Worm (Caenorhabditis elegans) whole organism, young adult: ENCODE measurements around the gene rpc-2.
A peak's percentile ranks its signal among the peaks of the same experiment; 100 is the strongest.

Experiments
- F37B4.10 ChIP-seq: fragments of 200-800 bp; sonication (Bioruptor generic); IDR thresholded peaks from 2 replicates; pipeline ENCODE4 v1.3.6; 2022; ENCODE audit warnings: missing genetic modification characterization, missing compliant biosample characterization
- ama-1 ChIP-seq, 3 experiments: fragments of 150-350 bp in 1 of 3; sonication (generic microtip) in 2 of 3; optimal IDR thresholded peaks; 2 replicates each; lab custom pipeline; 2014 to 2018; ENCODE audit warnings: missing biosample characterization in 2 of 3, missing genetic modification characterization in 2 of 3, missing genetic modification reagents in 2 of 3
- attf-6 ChIP-seq: fragments of 200-800 bp; sonication (Bioruptor generic); IDR thresholded peaks from 2 replicates; pipeline ENCODE4 v1.3.6; 2022; ENCODE audit warnings: missing genetic modification reagents, missing genetic modification characterization, missing compliant biosample characterization
- cebp-2 ChIP-seq: fragments of 200-800 bp; sonication (Bioruptor generic); IDR thresholded peaks from 2 replicates; pipeline ENCODE4 v1.3.6; 2022; ENCODE audit warnings: missing genetic modification characterization, missing compliant biosample characterization
- lin-35 ChIP-seq, 3 experiments: fragments of 150-350 bp in 2 of 3; sonication (generic microtip) in 1 of 3; optimal IDR thresholded peaks; 2 replicates each; lab custom pipeline; 2014 to 2018; ENCODE audit warnings: missing biosample characterization in 3 of 3, missing genetic modification characterization in 3 of 3, missing genetic modification reagents in 3 of 3
- lin-54 ChIP-seq: fragments of 200-800 bp; sonication (Bioruptor generic); optimal IDR thresholded peaks from 2 replicates; lab custom pipeline; 2018; ENCODE audit warnings: mild to moderate bottlenecking, missing genetic modification characterization, missing compliant biosample characterization
- madf-8 ChIP-seq: fragments of 200-800 bp; sonication (Bioruptor generic); conservative IDR thresholded peaks from 2 replicates; pipeline ENCODE4 v1.3.6; 2022; ENCODE audit warnings: missing genetic modification reagents, missing genetic modification characterization, missing compliant biosample characterization
- mel-28 ChIP-seq: sonication (generic microtip); optimal IDR thresholded peaks from 2 replicates; lab custom pipeline; 2016; ENCODE audit warnings: borderline replicate concordance, mild to moderate bottlenecking, missing genetic modification characterization, missing compliant biosample characterization
- nfya-1 ChIP-seq: sonication (generic microtip); optimal IDR thresholded peaks from 2 replicates; lab custom pipeline; 2017; ENCODE audit warnings: antibody characterized with exemption, missing compliant biosample characterization, missing genetic modification characterization, borderline replicate concordance; ENCODE audit not compliant: insufficient read depth
- pha-4 ChIP-seq: fragments of 150-350 bp; sonication (generic microtip); optimal IDR thresholded peaks from 2 replicates; lab custom pipeline; 2014; ENCODE audit warnings: missing biosample characterization, missing genetic modification reagents, missing genetic modification characterization
- rcor-1 ChIP-seq: fragments of 200-800 bp; sonication (Bioruptor generic); IDR thresholded peaks from 2 replicates; pipeline ENCODE4 v1.3.6; 2022; ENCODE audit warnings: missing genetic modification reagents, missing genetic modification characterization, missing compliant biosample characterization
- unc-130 ChIP-seq: sonication (generic microtip); optimal IDR thresholded peaks from 2 replicates; lab custom pipeline; 2016; ENCODE audit warnings: missing genetic modification reagents, missing genetic modification characterization, missing compliant biosample characterization
- ztf-6 ChIP-seq: fragments of 200-800 bp; sonication (Bioruptor generic); IDR thresholded peaks from 2 replicates; pipeline ENCODE4 v1.3.6; 2022; ENCODE audit warnings: missing genetic modification reagents, missing genetic modification characterization, missing compliant biosample characterization

DNA sequence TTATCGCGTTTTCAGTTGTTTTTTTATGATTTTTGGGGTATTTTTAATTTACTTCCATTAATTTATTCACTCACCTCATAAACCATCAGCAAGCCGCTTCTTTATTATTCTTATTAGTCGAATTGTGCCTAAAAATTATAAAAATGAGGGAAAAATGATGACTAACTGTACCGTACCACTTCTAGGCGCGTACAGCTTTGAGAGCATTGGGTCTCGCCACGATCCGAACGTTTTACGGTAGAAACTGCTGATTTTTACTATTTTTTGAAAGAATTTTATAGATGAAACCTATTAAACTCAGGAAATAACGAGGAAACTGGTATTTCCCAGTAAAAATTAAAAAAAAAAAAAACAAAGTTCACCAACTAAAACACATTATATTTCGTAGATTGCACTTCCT, 14.1 kb upstream of the rpc-2 start, which contains the start of gene D1044.6:
- TF ChIP-seq mel-28 (tag; lab: Kevin White, UChicago) (no peak), lin-54 (GFP tag; lab: Kevin White, UChicago) (no peak), ztf-6 (GFP tag; lab: Robert Waterston, UW) (no peak), F37B4.10 (GFP tag; lab: Robert Waterston, UW) (no peak), madf-8 (GFP tag; lab: Robert Waterston, UW) (peak; percentile 49), unc-130 (GFP tag; lab: Kevin White, UChicago) (no peak), pha-4 (tag; lab: Kevin White, UChicago) (no peak), nfya-1 (tag; lab: Kevin White, UChicago) (no peak), cebp-2 (GFP tag; lab: Robert Waterston, UW) (no peak), attf-6 (GFP tag; lab: Robert Waterston, UW) (no peak), rcor-1 (GFP tag; lab: Robert Waterston, UW) (no peak), lin-35 (GFP tag; optimal IDR thresholded peaks at IDR 0.05; lab: Kevin White, UChicago) (no peak), ama-1 (optimal IDR thresholded peaks at IDR 0.05; lab: Kevin White, UChicago) (no peak), ama-1 (GFP tag; optimal IDR thresholded peaks at IDR 0.05; lab: Kevin White, UChicago) (no peak)
